Worm (Caenorhabditis elegans) whole organism, L1 larva: ENCODE data around the gene his-59.

Experiments
- ceh-90 ChIP-seq: sonication (generic microtip); optimal IDR thresholded peaks from 2 replicates; lab custom pipeline; 2016; ENCODE audit warnings: missing genetic modification characterization, missing compliant biosample characterization
- efl-3 ChIP-seq: fragments of 200-800 bp; sonication (Bioruptor generic); optimal IDR thresholded peaks from 2 replicates; lab custom pipeline; 2018; ENCODE audit warnings: mild to moderate bottlenecking, missing genetic modification characterization, missing compliant biosample characterization
- elt-3 ChIP-seq, 6 experiments: fragments of 150-350 bp in 1 of 6; sonication (generic microtip); optimal IDR thresholded peaks; 2 replicates each; lab custom pipeline; 2017 to 2018; ENCODE audit warnings: missing biosample characterization in 6 of 6, missing genetic modification characterization in 6 of 6, inconsistent platforms in 1 of 6
- ets-5 ChIP-seq: fragments of 200-800 bp; sonication (Bioruptor generic); IDR thresholded peaks from 2 replicates; pipeline ENCODE4 v1.3.6; 2022; ENCODE audit warnings: missing genetic modification characterization, missing compliant biosample characterization
- fos-1 ChIP-seq: fragments of 150-350 bp; optimal IDR thresholded peaks from 2 replicates; lab custom pipeline; 2014; ENCODE audit warnings: missing biosample characterization, missing genetic modification characterization
- lin-39 ChIP-seq: fragments of 150-350 bp; optimal IDR thresholded peaks from 2 replicates; lab custom pipeline; 2014; ENCODE audit warnings: missing biosample characterization, missing genetic modification reagents, missing genetic modification characterization
- nhr-19 ChIP-seq: fragments of 200-800 bp; sonication (Bioruptor generic); conservative IDR thresholded peaks from 2 replicates; pipeline ENCODE4 v1.3.6; 2022; ENCODE audit warnings: missing genetic modification characterization, missing compliant biosample characterization
- nhr-47 ChIP-seq: sonication (generic microtip); optimal IDR thresholded peaks from 2 replicates; lab custom pipeline; 2016; ENCODE audit warnings: mild to moderate bottlenecking, missing genetic modification characterization, moderate library complexity, missing compliant biosample characterization
- nhr-76 ChIP-seq: sonication (generic microtip); optimal IDR thresholded peaks from 2 replicates; lab custom pipeline; 2017; ENCODE audit warnings: missing biosample characterization, missing genetic modification characterization
- nhr-77 ChIP-seq: fragments of 150-350 bp; optimal IDR thresholded peaks from 2 replicates; lab custom pipeline; 2014; ENCODE audit warnings: missing biosample characterization, missing genetic modification characterization
- skn-1 ChIP-seq: fragments of 150-350 bp; optimal IDR thresholded peaks from 2 replicates; lab custom pipeline; 2014; ENCODE audit warnings: missing biosample characterization, missing genetic modification characterization

- TF ChIP-seq ets-5 (GFP tag; lab: Robert Waterston, UW) (no peak), elt-3 (tag; optimal IDR thresholded peaks at IDR 0.05; lab: Kevin White, UChicago) (no peak), skn-1 (tag; lab: Kevin White, UChicago) (no peak), fos-1 (tag; lab: Kevin White, UChicago) (no peak), nhr-19 (GFP tag; lab: Robert Waterston, UW) (peak; percentile 24; the same call in 1 of the 2 replicates), lin-39 (tag; lab: Kevin White, UChicago) (no peak), nhr-77 (tag; lab: Kevin White, UChicago) (no peak), nhr-76 (tag; lab: Kevin White, UChicago) (no peak), nhr-47 (peak; percentile 45), efl-3 (GFP tag; lab: Kevin White, UChicago) (no peak), ceh-90 (tag; lab: Kevin White, UChicago) (no peak)
Measured at ce11 chrIV:7505866-7506488, 17.9 kb downstream of the his-59 start.
